Fruit fly (Drosophila melanogaster) whole organism, embryonic: ENCODE measurements around the gene CG7016.

ENCODE experiments used
- ATbp ChIP-seq: fragments of 200-800 bp; sonication (Bioruptor generic); optimal IDR thresholded peaks from 2 replicates; lab custom pipeline; 2017; ENCODE audit warnings: missing biosample characterization, mild to moderate bottlenecking, missing genetic modification characterization, missing genetic modification reagents
- Aef1 ChIP-seq: fragments of 200-800 bp; sonication (Bioruptor generic); IDR thresholded peaks from 3 replicates; pipeline ENCODE4 v1.3.6; 2022; ENCODE audit warnings: missing biosample characterization, missing genetic modification characterization
- CG10431 ChIP-seq: fragments of 200-800 bp; sonication (Bioruptor generic); optimal IDR thresholded peaks from 3 replicates; lab custom pipeline; 2018; ENCODE audit warnings: missing biosample characterization, mild to moderate bottlenecking, missing genetic modification characterization
- CG11398 ChIP-seq: fragments of 200-800 bp; sonication (Bioruptor generic); optimal IDR thresholded peaks from 2 replicates; lab custom pipeline; 2016; ENCODE audit warnings: missing biosample characterization, missing genetic modification characterization
- CG1233 ChIP-seq: fragments of 200-800 bp; sonication (Bioruptor generic); optimal IDR thresholded peaks from 4 replicates; lab custom pipeline; 2018; ENCODE audit warnings: missing biosample characterization, mild to moderate bottlenecking, missing genetic modification characterization
- CG13123 ChIP-seq: fragments of 200-800 bp; sonication (Bioruptor generic); optimal IDR thresholded peaks from 2 replicates; lab custom pipeline; 2016; ENCODE audit warnings: missing biosample characterization, missing genetic modification characterization
- CG16779 ChIP-seq: fragments of 200-800 bp; sonication (Bioruptor generic); IDR thresholded peaks from 2 replicates; pipeline ENCODE4 v1.3.6; 2022; ENCODE audit warnings: missing biosample characterization, missing genetic modification characterization
- CG1832 ChIP-seq: fragments of 200-800 bp; sonication (Bioruptor generic); optimal IDR thresholded peaks from 2 replicates; lab custom pipeline; 2017; ENCODE audit warnings: missing biosample characterization, mild to moderate bottlenecking, missing genetic modification characterization, inconsistent platforms
- CG18619 ChIP-seq: fragments of 200-800 bp; sonication (Bioruptor generic); optimal IDR thresholded peaks from 3 replicates; lab custom pipeline; 2017; ENCODE audit warnings: missing biosample characterization, mild to moderate bottlenecking, missing genetic modification characterization
- CG2875 ChIP-seq: fragments of 200-800 bp; sonication (Bioruptor generic); optimal IDR thresholded peaks from 2 replicates; lab custom pipeline; 2017; ENCODE audit warnings: missing biosample characterization, mild to moderate bottlenecking, missing genetic modification characterization, missing genetic modification reagents
- CG3065 ChIP-seq: fragments of 200-800 bp; sonication (Bioruptor generic); optimal IDR thresholded peaks from 2 replicates; lab custom pipeline; 2016; ENCODE audit warnings: missing biosample characterization, missing genetic modification characterization
- CG31388 ChIP-seq: fragments of 200-800 bp; sonication (Bioruptor generic); optimal IDR thresholded peaks from 2 replicates; lab custom pipeline; 2016; ENCODE audit warnings: missing biosample characterization, missing genetic modification characterization
- CG32767 ChIP-seq: fragments of 200-800 bp; sonication (Bioruptor generic); IDR thresholded peaks from 2 replicates; pipeline ENCODE4 v1.3.6; 2022; ENCODE audit warnings: missing biosample characterization, missing genetic modification characterization
- CG3726 ChIP-seq: fragments of 200-800 bp; sonication (Bioruptor generic); IDR thresholded peaks from 3 replicates; pipeline ENCODE4, ENCODE4 v1.3.6; 2022; ENCODE audit warnings: missing biosample characterization, missing genetic modification characterization
- CG3838 ChIP-seq: fragments of 200-800 bp; sonication (Bioruptor generic); optimal IDR thresholded peaks from 3 replicates; lab custom pipeline; 2016; ENCODE audit warnings: missing biosample characterization, missing genetic modification characterization
- CG3995 ChIP-seq: fragments of 200-800 bp; sonication (Bioruptor generic); optimal IDR thresholded peaks from 3 replicates; lab custom pipeline; 2016; ENCODE audit warnings: missing biosample characterization, missing genetic modification characterization
- CG4730 ChIP-seq: fragments of 200-800 bp; sonication (Bioruptor generic); IDR thresholded peaks from 2 replicates; pipeline ENCODE4 v1.3.6; 2022; ENCODE audit warnings: missing biosample characterization, missing genetic modification characterization
- CG4854 ChIP-seq: fragments of 200-800 bp; sonication (Bioruptor generic); optimal IDR thresholded peaks from 2 replicates; lab custom pipeline; 2016; ENCODE audit warnings: missing biosample characterization, missing genetic modification characterization, inconsistent platforms
- CG6765 ChIP-seq: fragments of 200-800 bp; sonication (Bioruptor generic); optimal IDR thresholded peaks from 3 replicates; lab custom pipeline; 2017; ENCODE audit warnings: missing biosample characterization, mild to moderate bottlenecking, missing genetic modification characterization
- CG7839 ChIP-seq: fragments of 200-800 bp; sonication (Bioruptor generic); optimal IDR thresholded peaks from 3 replicates; lab custom pipeline; 2018; ENCODE audit warnings: missing biosample characterization, mild to moderate bottlenecking, missing genetic modification characterization, moderate library complexity
- CG9215 ChIP-seq: fragments of 200-800 bp; sonication (Bioruptor generic); IDR thresholded peaks from 2 replicates; pipeline ENCODE4 v1.3.6; 2022; ENCODE audit warnings: missing biosample characterization, missing genetic modification characterization
- CG9797 ChIP-seq: fragments of 200-800 bp; sonication (Bioruptor generic); optimal IDR thresholded peaks from 3 replicates; lab custom pipeline; 2018; ENCODE audit warnings: missing biosample characterization, mild to moderate bottlenecking, missing genetic modification characterization
- CG9817 ChIP-seq: fragments of 200-800 bp; sonication (Bioruptor generic); optimal IDR thresholded peaks from 2 replicates; lab custom pipeline; 2018; ENCODE audit warnings: missing biosample characterization, mild to moderate bottlenecking, missing genetic modification characterization, moderate library complexity
- CG9932 ChIP-seq: fragments of 200-800 bp; sonication (Bioruptor generic); IDR thresholded peaks from 2 replicates; pipeline ENCODE4 v1.3.6; 2022; ENCODE audit warnings: missing biosample characterization, missing genetic modification characterization
- CTCF ChIP-seq: fragments of 200-800 bp; sonication (Bioruptor generic); optimal IDR thresholded peaks from 2 replicates; lab custom pipeline; 2017; ENCODE audit warnings: missing biosample characterization, mild to moderate bottlenecking, missing genetic modification characterization, moderate library complexity
- D19A ChIP-seq: fragments of 200-800 bp; optimal IDR thresholded peaks from 3 replicates; lab custom pipeline; 2019; ENCODE audit warnings: missing biosample characterization, mild to moderate bottlenecking, missing genetic modification characterization, moderate library complexity
- Doc2 ChIP-seq: fragments of 200-800 bp; sonication (Bioruptor generic); IDR thresholded peaks from 2 replicates; pipeline ENCODE4 v1.3.6; 2022; ENCODE audit warnings: missing biosample characterization, missing genetic modification characterization
- Hand ChIP-seq: fragments of 200-800 bp; sonication (Bioruptor generic); optimal IDR thresholded peaks from 2 replicates; lab custom pipeline; 2017; ENCODE audit warnings: mild to moderate bottlenecking, missing biosample characterization, missing genetic modification reagents, missing genetic modification characterization
- Hey ChIP-seq: fragments of 200-800 bp; sonication (Bioruptor generic); optimal IDR thresholded peaks from 3 replicates; lab custom pipeline; 2018; ENCODE audit warnings: missing biosample characterization, mild to moderate bottlenecking, missing genetic modification characterization
- MTF-1 ChIP-seq: fragments of 200-800 bp; sonication (Bioruptor generic); optimal IDR thresholded peaks from 2 replicates; lab custom pipeline; 2018; ENCODE audit warnings: missing biosample characterization, mild to moderate bottlenecking, missing genetic modification characterization, borderline replicate concordance
- Max ChIP-seq: fragments of 200-800 bp; sonication (Bioruptor generic); optimal IDR thresholded peaks from 2 replicates; lab custom pipeline; 2016; ENCODE audit warnings: missing biosample characterization, mild to moderate bottlenecking, missing genetic modification characterization
- Opbp ChIP-seq: fragments of 200-800 bp; sonication (Bioruptor generic); IDR thresholded peaks from 3 replicates; pipeline ENCODE4 v1.3.6; 2022; ENCODE audit warnings: missing biosample characterization, missing genetic modification characterization; ENCODE audit not compliant: partially characterized antibody
- Rx ChIP-seq: fragments of 200-800 bp; sonication (Bioruptor generic); IDR thresholded peaks from 2 replicates; pipeline ENCODE4 v1.3.6; 2022; ENCODE audit warnings: missing biosample characterization, missing genetic modification characterization
- Sox102F ChIP-seq: fragments of 200-800 bp; sonication (Bioruptor generic); optimal IDR thresholded peaks from 2 replicates; lab custom pipeline; 2018; ENCODE audit warnings: missing biosample characterization, mild to moderate bottlenecking, missing genetic modification characterization, moderate library complexity
- Tbp ChIP-seq: fragments of >200 bp; optimal IDR thresholded peaks from 2 replicates; lab custom pipeline; 2018; ENCODE audit warnings: missing biosample characterization, missing genetic modification characterization
- chinmo ChIP-seq: fragments of 200-800 bp; sonication (Bioruptor generic); IDR thresholded peaks from 4 replicates; pipeline ENCODE4 v1.3.6; 2022; ENCODE audit warnings: missing biosample characterization, missing genetic modification characterization; ENCODE audit not compliant: partially characterized antibody
- ci ChIP-seq: fragments of 200-800 bp; sonication (Bioruptor generic); IDR thresholded peaks from 3 replicates; pipeline ENCODE4 v1.3.6; 2022; ENCODE audit warnings: missing biosample characterization, missing genetic modification characterization
- fd102C ChIP-seq: fragments of 200-800 bp; sonication (Bioruptor generic); optimal IDR thresholded peaks from 2 replicates; lab custom pipeline; 2018; ENCODE audit warnings: missing biosample characterization, mild to moderate bottlenecking, missing genetic modification characterization, moderate library complexity
- gcm ChIP-seq: fragments of 200-800 bp; sonication (Bioruptor generic); optimal IDR thresholded peaks from 2 replicates; lab custom pipeline; 2019; ENCODE audit warnings: missing biosample characterization, mild to moderate bottlenecking, missing genetic modification characterization, moderate library complexity
- gem ChIP-seq: fragments of 200-800 bp; sonication (Bioruptor generic); optimal IDR thresholded peaks from 2 replicates; lab custom pipeline; 2019; ENCODE audit warnings: missing biosample characterization, mild to moderate bottlenecking, missing genetic modification characterization, moderate library complexity
- grn ChIP-seq: fragments of 200-800 bp; sonication (Bioruptor generic); optimal IDR thresholded peaks from 3 replicates; lab custom pipeline; 2017; ENCODE audit warnings: missing biosample characterization, missing genetic modification characterization
- jumu ChIP-seq: fragments of 200-800 bp; sonication (Bioruptor generic); optimal IDR thresholded peaks from 3 replicates; lab custom pipeline; 2016; ENCODE audit warnings: missing biosample characterization, missing genetic modification characterization
- kay ChIP-seq: fragments of 200-800 bp; sonication (Bioruptor generic); optimal IDR thresholded peaks from 2 replicates; lab custom pipeline; 2016; ENCODE audit warnings: missing biosample characterization, missing genetic modification characterization
- nom ChIP-seq: fragments of 200-800 bp; sonication (Bioruptor generic); optimal IDR thresholded peaks from 2 replicates; lab custom pipeline; 2017; ENCODE audit warnings: missing biosample characterization, missing genetic modification characterization, mild to moderate bottlenecking, moderate library complexity, missing genetic modification reagents
- pfk ChIP-seq: fragments of 200-800 bp; sonication (Bioruptor generic); optimal IDR thresholded peaks from 2 replicates; lab custom pipeline; 2018; ENCODE audit warnings: missing biosample characterization, mild to moderate bottlenecking, missing genetic modification characterization, moderate library complexity
- salm ChIP-seq: fragments of 200-800 bp; sonication (Bioruptor generic); optimal IDR thresholded peaks from 2 replicates; lab custom pipeline; 2018; ENCODE audit warnings: missing biosample characterization, mild to moderate bottlenecking, missing genetic modification characterization
- sens-2 ChIP-seq: fragments of 200-800 bp; sonication (Bioruptor generic); IDR thresholded peaks from 2 replicates; pipeline ENCODE4 v1.3.6; 2022; ENCODE audit warnings: missing biosample characterization, missing genetic modification characterization
- sqz ChIP-seq: fragments of 200-800 bp; sonication (Bioruptor generic); optimal IDR thresholded peaks from 3 replicates; lab custom pipeline; 2018; ENCODE audit warnings: missing biosample characterization, mild to moderate bottlenecking, missing genetic modification characterization
- sug ChIP-seq: fragments of 200-800 bp; optimal IDR thresholded peaks from 2 replicates; lab custom pipeline; 2019; ENCODE audit warnings: missing biosample characterization, mild to moderate bottlenecking, missing genetic modification characterization, moderate library complexity
- usp ChIP-seq: fragments of >200 bp; optimal IDR thresholded peaks from 2 replicates; lab custom pipeline; 2017; ENCODE audit warnings: missing biosample characterization, missing genetic modification characterization
- wdn ChIP-seq: fragments of 200-800 bp; sonication (Bioruptor generic); IDR thresholded peaks from 2 replicates; pipeline ENCODE4 v1.3.6; 2022; ENCODE audit warnings: missing biosample characterization, missing genetic modification characterization

CG7016 gene

DNA sequence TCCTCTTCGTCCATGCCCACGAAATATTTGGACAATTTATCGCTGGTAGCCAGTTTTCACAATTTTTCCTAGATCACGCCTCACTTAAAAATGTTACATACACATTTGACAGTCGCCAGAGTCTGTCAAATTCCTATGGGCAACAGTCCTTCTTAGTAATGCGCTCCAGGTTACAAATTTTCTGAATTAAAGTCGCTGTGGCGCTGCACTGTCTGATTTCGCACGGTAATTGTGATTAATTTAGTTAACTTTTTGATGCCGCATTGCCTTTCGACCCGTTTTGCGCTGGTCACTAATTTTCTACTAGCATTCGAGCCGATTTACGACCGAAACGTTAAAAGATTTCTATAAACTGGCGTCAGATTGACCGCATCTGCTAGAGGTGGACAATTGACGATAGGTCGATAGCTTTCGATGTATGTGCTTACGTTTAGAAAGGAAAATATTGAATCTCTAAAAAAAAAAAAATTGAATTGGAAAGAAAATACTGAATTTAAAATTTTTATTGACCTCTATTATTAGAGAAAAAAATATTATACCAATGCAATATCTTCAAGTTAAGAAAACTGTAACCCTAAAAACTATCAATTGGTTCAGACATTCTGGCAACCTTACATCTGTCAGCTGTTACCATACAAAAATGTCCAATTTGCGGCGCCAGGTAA lies 49.0 kb upstream of the CG7016 start, which contains the start of the genes lili and CG34150 (continued):
- TF ChIP-seq Aef1 (GFP tag; lab: Robert Waterston, UW) (peak; percentile 71), CG18619 (GFP tag; lab: Kevin White, UChicago) (peak; percentile 42), CG3065 (GFP tag; lab: Kevin White, UChicago) (no peak), Opbp (GFP tag; lab: Robert Waterston, UW) (peak; percentile 71; the same call in 2 of the 3 replicates), CG10431 (GFP tag; lab: Kevin White, UChicago) (peak; percentile 30), CG9215 (GFP tag; lab: Robert Waterston, UW) (peak; percentile 73), CTCF (GFP tag; lab: Kevin White, UChicago) (peak; percentile 38), wdn (no peak), CG3726 (GFP tag; lab: Robert Waterston, UW) (0 out of 3 replicates have a peak, but pooled peaks have one; percentile 31), Hand (GFP tag; lab: Kevin White, UChicago) (no peak), CG6765 (GFP tag; lab: Kevin White, UChicago) (peak; percentile 10), CG7839 (tag; lab: Kevin White, UChicago) (peak; percentile 74), nom (GFP tag; lab: Kevin White, UChicago) (peak; percentile 33), CG16779 (GFP tag; lab: Robert Waterston, UW) (no peak), CG9932 (peak; percentile 88), Max (peak; percentile 79), CG1233 (peak; percentile 64), CG31388 (GFP tag; lab: Kevin White, UChicago) (peak; percentile 77), Hey (no peak), sens-2 (GFP tag; lab: Robert Waterston, UW) (no peak), CG2875 (GFP tag; lab: Kevin White, UChicago) (no peak), grn (GFP tag; lab: Kevin White, UChicago) (no peak), sqz (no peak), CG11398 (GFP tag; lab: Kevin White, UChicago) (no peak), Rx (GFP tag; lab: Robert Waterston, UW) (no peak), MTF-1 (GFP tag; lab: Kevin White, UChicago) (no peak), CG3838 (peak; percentile 67), CG4730 (GFP tag; lab: Robert Waterston, UW) (peak; percentile 60), gcm (GFP tag; lab: Kevin White, UChicago) (peak; percentile 57), CG3995 (GFP tag; lab: Kevin White, UChicago) (peak; percentile 23), salm (no peak), Sox102F (GFP tag; lab: Kevin White, UChicago) (no peak), Doc2 (GFP tag; lab: Robert Waterston, UW) (no peak), kay (GFP tag; lab: Kevin White, UChicago) (peak; percentile 63), pfk (GFP tag; lab: Kevin White, UChicago) (no peak), CG13123 (peak; percentile 58), CG4854 (GFP tag; lab: Kevin White, UChicago) (peak; percentile 61), chinmo (GFP tag; lab: Robert Waterston, UW) (no peak), CG9797 (GFP tag; lab: Kevin White, UChicago) (peak; percentile 46), D19A (no peak), CG9817 (tag; lab: Kevin White, UChicago) (peak; percentile 77), ci (GFP tag; lab: Robert Waterston, UW) (peak; percentile 73), CG32767 (GFP tag; lab: Robert Waterston, UW) (peak; percentile 73; the same call in 1 of the 2 replicates), jumu (GFP tag; lab: Kevin White, UChicago) (peak; percentile 33), usp (no peak), Tbp (GFP tag; lab: Kevin White, UChicago) (no peak), sug (tag; lab: Kevin White, UChicago) (peak; percentile 82), gem (tag; lab: Kevin White, UChicago) (peak; percentile 83), fd102C (GFP tag; lab: Kevin White, UChicago) (no peak), CG1832 (no peak), ATbp (GFP tag; lab: Kevin White, UChicago) (no peak)
